Worm (Caenorhabditis elegans) whole organism, young adult: Measurements from ENCODE around the gene K11D12.13.

Experiments used
- C17E4.6 ChIP-seq: fragments of 200-800 bp; sonication (Bioruptor generic); IDR thresholded peaks from 2 replicates; pipeline ENCODE4 v1.3.6; 2022; ENCODE audit warnings: missing genetic modification reagents, missing genetic modification characterization, missing compliant biosample characterization
- F57A8.1 ChIP-seq: fragments of 200-800 bp; sonication (Bioruptor generic); optimal IDR thresholded peaks from 2 replicates; lab custom pipeline; 2018; ENCODE audit warnings: mild to moderate bottlenecking, missing genetic modification characterization, moderate library complexity, missing compliant biosample characterization
- ama-1 ChIP-seq, 3 experiments: fragments of 150-350 bp in 1 of 3; sonication (generic microtip) in 2 of 3; optimal IDR thresholded peaks; 2 replicates each; lab custom pipeline; 2014 to 2018; ENCODE audit warnings: missing biosample characterization in 2 of 3, missing genetic modification characterization in 2 of 3, missing genetic modification reagents in 2 of 3
- aptf-3 ChIP-seq: fragments of 200-800 bp; sonication (Bioruptor generic); IDR thresholded peaks from 2 replicates; pipeline ENCODE4 v1.3.6; 2022; ENCODE audit warnings: missing genetic modification characterization, missing compliant biosample characterization
- attf-6 ChIP-seq: fragments of 200-800 bp; sonication (Bioruptor generic); IDR thresholded peaks from 2 replicates; pipeline ENCODE4 v1.3.6; 2022; ENCODE audit warnings: missing genetic modification reagents, missing genetic modification characterization, missing compliant biosample characterization
- cebp-2 ChIP-seq: fragments of 200-800 bp; sonication (Bioruptor generic); IDR thresholded peaks from 2 replicates; pipeline ENCODE4 v1.3.6; 2022; ENCODE audit warnings: missing genetic modification characterization, missing compliant biosample characterization
- madf-3 ChIP-seq: fragments of 200-800 bp; sonication (Bioruptor generic); IDR thresholded peaks from 2 replicates; pipeline ENCODE4 v1.3.6; 2022; ENCODE audit warnings: missing genetic modification reagents, missing genetic modification characterization, missing compliant biosample characterization
- mxl-1 ChIP-seq: sonication (generic microtip); optimal IDR thresholded peaks from 2 replicates; lab custom pipeline; 2016; ENCODE audit warnings: missing genetic modification characterization, missing compliant biosample characterization
- nfya-2 ChIP-seq: fragments of 200-800 bp; sonication (Bioruptor generic); IDR thresholded peaks from 2 replicates; pipeline ENCODE4 v1.3.6; 2022; ENCODE audit warnings: missing genetic modification reagents, missing genetic modification characterization, missing compliant biosample characterization
- pbrm-1 ChIP-seq: fragments of 200-800 bp; sonication (Bioruptor generic); IDR thresholded peaks from 2 replicates; pipeline ENCODE4 v1.3.6; 2022; ENCODE audit warnings: missing genetic modification reagents, missing genetic modification characterization, missing compliant biosample characterization
- rec-8 ChIP-seq, 2 experiments: sonication (generic microtip); optimal IDR thresholded peaks; 2 replicates each; lab custom pipeline; 2016; ENCODE audit warnings: mild to moderate bottlenecking in 2 of 2, missing genetic modification characterization in 2 of 2, missing genetic modification reagents in 2 of 2, missing genotype in 2 of 2, missing biosample characterization in 1 of 2, missing compliant biosample characterization in 1 of 2, moderate library complexity in 1 of 2
- sdz-38 ChIP-seq: sonication (generic microtip); optimal IDR thresholded peaks from 2 replicates; lab custom pipeline; 2016; ENCODE audit warnings: missing genotype, missing genetic modification characterization, missing compliant biosample characterization
- sptf-2 ChIP-seq: fragments of 200-800 bp; sonication (Bioruptor generic); optimal IDR thresholded peaks from 2 replicates; lab custom pipeline; 2018; ENCODE audit warnings: mild to moderate bottlenecking, missing genetic modification characterization, missing compliant biosample characterization
- unc-62 ChIP-seq: fragments of 150-350 bp; optimal IDR thresholded peaks from 2 replicates; lab custom pipeline; 2014; ENCODE audit warnings: missing biosample characterization, missing genetic modification reagents, missing genetic modification characterization

DNA sequence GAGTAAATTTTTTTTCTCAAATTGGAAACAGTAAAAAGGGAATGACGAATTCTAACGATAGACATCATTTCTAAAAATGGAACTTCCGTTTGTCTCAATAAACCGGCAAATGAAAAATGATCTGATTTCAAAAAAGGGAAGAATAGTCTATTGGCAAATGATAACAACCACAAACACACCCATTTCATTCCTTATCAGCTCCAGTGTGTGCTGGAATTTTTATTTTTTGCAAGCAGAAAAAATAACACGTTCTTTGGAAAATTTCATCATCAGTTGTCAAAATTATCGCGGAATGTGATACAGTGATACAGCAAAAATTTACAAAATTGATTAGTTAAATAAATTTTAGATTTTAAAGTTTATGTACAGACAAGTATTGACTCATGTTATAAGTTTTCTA, 34.2 kb downstream of the K11D12.13 start:
- TF ChIP-seq aptf-3 (no peak), mxl-1 (tag; lab: Kevin White, UChicago) (no peak), ama-1 (optimal IDR thresholded peaks at IDR 0.05; lab: Kevin White, UChicago) (no peak), ama-1 (GFP tag; optimal IDR thresholded peaks at IDR 0.05; lab: Kevin White, UChicago) (no peak), unc-62 (GFP tag; lab: Kevin White, UChicago) (peak; percentile 67), madf-3 (GFP tag; lab: Robert Waterston, UW) (no peak), pbrm-1 (GFP tag; lab: Robert Waterston, UW) (no peak), C17E4.6 (no peak), attf-6 (GFP tag; lab: Robert Waterston, UW) (no peak), rec-8 (tag; optimal IDR thresholded peaks at IDR 0.05; lab: Kevin White, UChicago) (no peak), sptf-2 (GFP tag; lab: Kevin White, UChicago) (no peak), nfya-2 (GFP tag; lab: Robert Waterston, UW) (no peak), F57A8.1 (GFP tag; lab: Kevin White, UChicago) (no peak), sdz-38 (tag; lab: Kevin White, UChicago) (no peak), cebp-2 (no peak)
